Worm (Caenorhabditis elegans) whole organism, early embryonic: ENCODE results near the gene T24H10.4.

ENCODE experiments used
- B0310.2 ChIP-seq: sonication (generic microtip); optimal IDR thresholded peaks from 2 replicates; lab custom pipeline; 2016; ENCODE audit warnings: mild to moderate bottlenecking, missing genetic modification characterization, missing compliant biosample characterization
- F13C5.2 ChIP-seq: sonication (generic microtip); optimal IDR thresholded peaks from 2 replicates; lab custom pipeline; 2017; ENCODE audit warnings: mild to moderate bottlenecking, missing genetic modification characterization, inconsistent platforms, missing compliant biosample characterization
- aly-1 ChIP-seq: sonication (generic microtip); optimal IDR thresholded peaks from 2 replicates; lab custom pipeline; 2016; ENCODE audit warnings: missing genetic modification characterization, missing compliant biosample characterization
- ama-1 ChIP-seq: fragments of 150-350 bp; optimal IDR thresholded peaks from 2 replicates; lab custom pipeline; 2014
- ceh-13 ChIP-seq: fragments of 200-800 bp; sonication (Bioruptor generic); optimal IDR thresholded peaks from 2 replicates; lab custom pipeline; 2018; ENCODE audit warnings: mild to moderate bottlenecking, missing genetic modification characterization, missing compliant biosample characterization
- ceh-36 ChIP-seq: sonication (generic microtip); optimal IDR thresholded peaks from 2 replicates; lab custom pipeline; 2016; ENCODE audit warnings: missing genetic modification characterization, inconsistent platforms, missing compliant biosample characterization
- ets-7 ChIP-seq: sonication (generic microtip); optimal IDR thresholded peaks from 2 replicates; lab custom pipeline; 2016; ENCODE audit warnings: missing genotype, missing genetic modification characterization, missing compliant biosample characterization
- flt-1 ChIP-seq: fragments of 200-800 bp; sonication (Bioruptor generic); IDR thresholded peaks from 2 replicates; pipeline ENCODE4 v1.3.6; 2022; ENCODE audit warnings: missing genetic modification characterization, missing compliant biosample characterization
- hmbx-1 ChIP-seq: sonication (generic microtip); optimal IDR thresholded peaks from 2 replicates; lab custom pipeline; 2016; ENCODE audit warnings: mild to moderate bottlenecking, missing genetic modification characterization, missing compliant biosample characterization
- hmg-4 ChIP-seq: fragments of 200-800 bp; sonication (Bioruptor generic); optimal IDR thresholded peaks from 2 replicates; lab custom pipeline; 2018; ENCODE audit warnings: mild to moderate bottlenecking, missing genetic modification characterization, missing compliant biosample characterization
- hnd-1 ChIP-seq: sonication (generic microtip); optimal IDR thresholded peaks from 2 replicates; lab custom pipeline; 2016; ENCODE audit warnings: missing genetic modification characterization, missing compliant biosample characterization
- pes-1 ChIP-seq: fragments of 200-800 bp; sonication (Bioruptor generic); IDR thresholded peaks from 2 replicates; pipeline ENCODE4 v1.3.6; 2022; ENCODE audit warnings: missing genetic modification reagents, missing genetic modification characterization, missing compliant biosample characterization
- scrt-1 ChIP-seq: fragments of 200-800 bp; sonication (Bioruptor generic); IDR thresholded peaks from 2 replicates; pipeline ENCODE4 v1.3.6; 2022; ENCODE audit warnings: missing genetic modification characterization, missing compliant biosample characterization
- sea-1 ChIP-seq: fragments of 200-800 bp; sonication (Bioruptor generic); conservative IDR thresholded peaks from 2 replicates; pipeline ENCODE4 v1.3.6; 2022; ENCODE audit warnings: missing genetic modification characterization, missing compliant biosample characterization
- tbx-11 ChIP-seq: fragments of 200-800 bp; sonication (Bioruptor generic); IDR thresholded peaks from 2 replicates; pipeline ENCODE4 v1.3.6; 2022; ENCODE audit warnings: missing genetic modification characterization, missing compliant biosample characterization
- tbx-37 ChIP-seq: fragments of 200-800 bp; sonication (Bioruptor generic); conservative IDR thresholded peaks from 2 replicates; pipeline ENCODE4 v1.3.6; 2022; ENCODE audit warnings: missing genetic modification reagents, missing genetic modification characterization, missing compliant biosample characterization
- tra-4 ChIP-seq: sonication (generic microtip); optimal IDR thresholded peaks from 2 replicates; lab custom pipeline; 2017; ENCODE audit warnings: missing genetic modification characterization, missing compliant biosample characterization

T24H10.4 gene

ce11 chrII:9107095-9107769 lies 2.1 kb upstream of the T24H10.4 start, which contains the start of gene dyrb-1:
Gene dyrb-1 (minus strand): TSS chrII:9107145.
- TF ChIP-seq ceh-36 (tag; lab: Kevin White, UChicago), result no peak
- no peak for TF ChIP-seq hmbx-1 (tag; lab: Kevin White, UChicago)
- TF ChIP-seq ama-1, result no peak
- no peak for TF ChIP-seq hmg-4 (GFP tag; lab: Kevin White, UChicago)
- no peak for TF ChIP-seq flt-1
- TF ChIP-seq pes-1 (GFP tag; lab: Robert Waterston, UW), result no peak
- TF ChIP-seq scrt-1, result no peak
- TF ChIP-seq tbx-37 (GFP tag; lab: Robert Waterston, UW), result no peak
- no peak for TF ChIP-seq tra-4
- TF ChIP-seq B0310.2 (tag; lab: Kevin White, UChicago), result no peak
- no peak for TF ChIP-seq tbx-11
- TF ChIP-seq hnd-1, result no peak
- no peak for TF ChIP-seq sea-1 (GFP tag; lab: Robert Waterston, UW)
- no peak for TF ChIP-seq F13C5.2 (tag; lab: Kevin White, UChicago)
- no peak for TF ChIP-seq ets-7 (tag; lab: Kevin White, UChicago)
- no peak for TF ChIP-seq ceh-13 (GFP tag; lab: Kevin White, UChicago)
- no peak for TF ChIP-seq aly-1 (tag; lab: Kevin White, UChicago)

- TF ChIP-seq tbx-11 (no peak), pes-1 (GFP tag; lab: Robert Waterston, UW) (no peak), hnd-1 (no peak), flt-1 (no peak), ceh-36 (tag; lab: Kevin White, UChicago) (no peak), ceh-13 (GFP tag; lab: Kevin White, UChicago) (no peak), tra-4 (no peak), hmg-4 (GFP tag; lab: Kevin White, UChicago) (no peak), F13C5.2 (tag; lab: Kevin White, UChicago) (no peak), B0310.2 (tag; lab: Kevin White, UChicago) (no peak), aly-1 (tag; lab: Kevin White, UChicago) (no peak), ets-7 (tag; lab: Kevin White, UChicago) (no peak), ama-1 (no peak)
Measured at ce11 chrII:9108443-9108842, 891 bp upstream of the T24H10.4 start, which contains the start of gene dnj-23. Gene dnj-23 (minus strand): TSS chrII:9108600.

- TF ChIP-seq ceh-36 (tag; lab: Kevin White, UChicago) (no peak), pes-1 (GFP tag; lab: Robert Waterston, UW) (no peak), scrt-1 (no peak), tbx-11 (no peak), ama-1 (no peak), F13C5.2 (tag; lab: Kevin White, UChicago) (no peak), flt-1 (no peak), ceh-13 (GFP tag; lab: Kevin White, UChicago) (no peak), ets-7 (tag; lab: Kevin White, UChicago) (no peak), tra-4 (no peak), tbx-37 (GFP tag; lab: Robert Waterston, UW) (no peak)
Measured at ce11 chrII:9111471-9112016, 2.2 kb downstream of the T24H10.4 start.

- TF ChIP-seq scrt-1 (0 out of 2 replicates have a peak, but pooled peaks have one; percentile 6), hmg-4 (GFP tag; lab: Kevin White, UChicago) (peak; percentile 26), flt-1 (no peak)
Measured at ce11 chrII:9112851-9113250, 3.5 kb downstream of the T24H10.4 start, which contains the start of gene jun-1. Gene jun-1 (plus strand): TSS chrII:9113157.

- no peak for TF ChIP-seq ets-7 (tag; lab: Kevin White, UChicago)
- TF ChIP-seq pes-1 (GFP tag; lab: Robert Waterston, UW), result no peak
- TF ChIP-seq tbx-37 (GFP tag; lab: Robert Waterston, UW), result no peak
- TF ChIP-seq F13C5.2 (tag; lab: Kevin White, UChicago), result no peak
- TF ChIP-seq hnd-1, result no peak
- no peak for TF ChIP-seq aly-1 (tag; lab: Kevin White, UChicago)
- no peak for TF ChIP-seq B0310.2 (tag; lab: Kevin White, UChicago)
- TF ChIP-seq flt-1, result no peak
- no peak for TF ChIP-seq tbx-11
- no peak for TF ChIP-seq hmg-4 (GFP tag; lab: Kevin White, UChicago)
- no peak for TF ChIP-seq scrt-1
- TF ChIP-seq tra-4, result no peak
- TF ChIP-seq ceh-36 (tag; lab: Kevin White, UChicago), result no peak
- no peak for TF ChIP-seq ama-1
- TF ChIP-seq ceh-13 (GFP tag; lab: Kevin White, UChicago), result no peak
- no peak for TF ChIP-seq hmbx-1 (tag; lab: Kevin White, UChicago)
- no peak for TF ChIP-seq sea-1 (GFP tag; lab: Robert Waterston, UW)
Measured at ce11 chrII:9113759-9114158, 4.4 kb downstream of the T24H10.4 start.

- no peak for TF ChIP-seq ets-7 (tag; lab: Kevin White, UChicago)
- TF ChIP-seq ceh-13 (GFP tag; lab: Kevin White, UChicago), result no peak
- TF ChIP-seq hmg-4 (GFP tag; lab: Kevin White, UChicago), result no peak
- no peak for TF ChIP-seq ama-1
- TF ChIP-seq pes-1 (GFP tag; lab: Robert Waterston, UW), result no peak
- TF ChIP-seq scrt-1, result no peak
- TF ChIP-seq hmbx-1 (tag; lab: Kevin White, UChicago), result no peak
- no peak for TF ChIP-seq ceh-36 (tag; lab: Kevin White, UChicago)
- no peak for TF ChIP-seq B0310.2 (tag; lab: Kevin White, UChicago)
- TF ChIP-seq aly-1 (tag; lab: Kevin White, UChicago), result no peak
- TF ChIP-seq tbx-37 (GFP tag; lab: Robert Waterston, UW), result no peak
Measured at ce11 chrII:9114972-9115371, 5.6 kb downstream of the T24H10.4 start.

ce11 chrII:9115644-9116043 lies 6.3 kb downstream of the T24H10.4 start:
- TF ChIP-seq ama-1, result no peak
- TF ChIP-seq ceh-36 (tag; lab: Kevin White, UChicago), result no peak
- TF ChIP-seq hmbx-1 (tag; lab: Kevin White, UChicago), result no peak
- TF ChIP-seq hmg-4 (GFP tag; lab: Kevin White, UChicago), result no peak
- TF ChIP-seq aly-1 (tag; lab: Kevin White, UChicago), result no peak
